Worm (Caenorhabditis elegans): ENCODE results near the gene dml-1.

Gene dml-1

ce11 chrIV:2853164-2853563, 33.6 kb upstream of the dml-1 start, which contains the start of gene Y54G2A.49:
TSS of gene Y54G2A.49 (minus strand) at chrIV:2853264.
- TF ChIP-seq ztf-4 (tag; optimal IDR thresholded peaks at IDR 0.05) (no peak), lin-15B (tag; optimal IDR thresholded peaks at IDR 0.05) (no peak), fkh-2 (tag; optimal IDR thresholded peaks at IDR 0.05) (no peak), nhr-23 (tag; optimal IDR thresholded peaks at IDR 0.05) (no peak), unc-39 (tag; optimal IDR thresholded peaks at IDR 0.05) (no peak), fkh-10 (GFP tag; optimal IDR thresholded peaks at IDR 0.05) (no peak), ZK546.5 (tag; optimal IDR thresholded peaks at IDR 0.05) (no peak), nhr-67 (tag; optimal IDR thresholded peaks at IDR 0.05) (no peak), snpc-4 (tag; optimal IDR thresholded peaks at IDR 0.05) (no peak)

DNA sequence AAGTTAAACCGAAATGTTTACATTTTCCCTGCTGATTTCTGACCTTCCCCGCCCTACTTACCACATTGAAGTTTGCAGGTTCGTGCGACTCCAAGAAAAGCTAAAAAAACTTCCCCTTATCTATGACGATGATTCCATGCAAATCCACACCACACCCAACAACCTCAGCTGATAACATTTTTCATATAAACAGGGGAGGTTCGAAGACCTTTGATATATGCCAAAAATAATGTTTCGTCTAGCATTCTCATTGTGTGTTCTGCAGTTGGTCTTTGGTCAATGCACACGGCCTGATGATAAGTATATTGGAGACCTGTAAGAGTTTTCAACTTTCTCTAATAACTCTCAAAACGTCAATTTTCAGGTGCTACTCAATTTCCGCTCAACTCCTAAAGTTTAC, 32.6 kb upstream of the dml-1 start:
- no peak for TF ChIP-seq snpc-4 (tag; optimal IDR thresholded peaks at IDR 0.05)
- TF ChIP-seq eor-1 (tag; optimal IDR thresholded peaks at IDR 0.05): no peak
- peak; percentile 67 for TF ChIP-seq pqm-1 (tag; optimal IDR thresholded peaks at IDR 0.05)
- TF ChIP-seq elt-2 (tag; optimal IDR thresholded peaks at IDR 0.05): peak; percentile 83
- no peak for TF ChIP-seq egl-5 (tag; optimal IDR thresholded peaks at IDR 0.05)
- TF ChIP-seq ceh-9 (tag; optimal IDR thresholded peaks at IDR 0.05): no peak
- no peak for TF ChIP-seq aly-2 (tag; optimal IDR thresholded peaks at IDR 0.05)
- TF ChIP-seq nhr-11 (tag; optimal IDR thresholded peaks at IDR 0.05): no peak
- TF ChIP-seq elt-3 (tag; optimal IDR thresholded peaks at IDR 0.05): no peak

DNA sequence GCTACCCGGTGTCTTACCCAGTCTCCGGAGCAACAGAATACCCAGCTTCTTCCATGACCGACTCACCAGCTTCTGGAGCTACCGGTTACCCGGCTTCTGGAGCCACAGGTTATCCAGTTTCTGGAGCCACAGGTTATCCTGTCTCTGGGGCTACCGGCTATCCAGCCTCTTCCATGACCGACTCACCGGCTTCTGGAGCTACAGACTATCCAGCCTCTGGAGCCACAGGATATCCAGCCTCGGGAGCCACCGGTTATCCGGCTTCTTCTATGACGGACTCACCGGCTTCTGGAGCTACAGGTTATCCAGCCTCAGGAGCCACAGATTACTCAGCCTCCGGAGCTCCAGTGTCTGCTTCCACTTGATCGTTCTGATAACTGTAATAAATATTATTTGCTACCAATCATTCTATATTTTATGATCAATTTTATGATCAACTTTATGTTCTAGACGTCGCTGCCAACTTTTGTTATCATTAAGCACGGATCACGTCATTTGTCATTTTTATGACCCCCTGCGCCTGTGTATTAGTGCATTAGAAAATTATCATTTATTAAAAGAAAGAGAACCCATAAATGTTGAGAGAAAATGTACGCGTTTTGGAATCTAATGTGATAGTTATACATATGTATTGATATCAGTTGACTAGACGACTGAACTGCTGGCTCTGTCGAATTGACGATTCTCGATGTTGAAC, 31.6 kb upstream of the dml-1 start:
- TF ChIP-seq jun-1 (tag; optimal IDR thresholded peaks at IDR 0.05) (peak; percentile 12), elt-2 (tag; optimal IDR thresholded peaks at IDR 0.05) (peak; percentile 93), egl-27 (tag; optimal IDR thresholded peaks at IDR 0.05) (no peak), nhr-12 (tag; optimal IDR thresholded peaks at IDR 0.05) (no peak), ztf-4 (tag; optimal IDR thresholded peaks at IDR 0.05) (no peak), ceh-82 (tag; optimal IDR thresholded peaks at IDR 0.05) (no peak), pqm-1 (tag; optimal IDR thresholded peaks at IDR 0.05) (peak; percentile 95)

DNA sequence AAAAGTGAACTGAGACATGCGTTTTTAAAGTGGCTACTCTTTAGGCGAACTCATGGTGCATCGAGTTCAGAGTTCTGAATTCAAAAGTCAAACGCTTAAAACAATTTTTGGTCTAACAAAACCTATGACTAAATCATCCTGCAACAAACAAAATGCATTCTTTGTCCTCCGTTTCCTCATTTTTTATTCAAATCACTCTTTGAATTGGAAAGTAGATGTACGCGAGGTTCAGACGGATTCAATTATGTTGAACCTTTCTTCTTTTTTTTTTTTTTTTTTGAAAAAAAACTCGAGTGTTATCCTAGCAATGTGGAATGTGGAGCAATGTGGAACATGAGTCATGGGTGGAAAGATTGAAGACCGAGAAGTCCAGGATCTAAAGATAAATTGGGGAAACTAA, 28.0 kb upstream of the dml-1 start:
- TF ChIP-seq fkh-10 (GFP tag; optimal IDR thresholded peaks at IDR 0.05) (peak; percentile 83), nhr-23 (tag; optimal IDR thresholded peaks at IDR 0.05) (no peak)

DNA sequence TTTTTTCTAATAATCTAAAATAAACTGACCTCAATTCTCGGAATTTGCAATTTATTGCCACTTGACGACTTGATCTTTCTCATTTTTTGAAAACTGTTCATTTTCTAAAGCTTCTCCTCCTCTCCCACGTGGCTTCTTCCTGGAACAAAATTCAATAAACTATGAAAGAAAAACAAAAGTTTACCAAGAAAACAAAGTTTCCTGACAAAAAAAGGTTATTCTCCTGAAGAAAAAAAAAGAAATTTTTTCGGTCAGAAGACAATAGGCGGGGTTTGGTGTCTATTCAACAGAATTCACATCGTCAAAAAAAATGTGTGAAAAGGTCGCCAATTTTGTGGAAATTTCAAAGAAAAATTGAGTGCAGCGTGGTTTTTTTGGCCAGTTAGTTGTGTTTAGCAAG, 22.0 kb upstream of the dml-1 start, which contains the start of gene Y54G2A.16:
Gene Y54G2A.16 (minus strand): TSS at position 101 of the 400 bp plus-strand sequence.
- TF ChIP-seq nhr-77 (tag; optimal IDR thresholded peaks at IDR 0.05) (no peak), zag-1 (tag; optimal IDR thresholded peaks at IDR 0.05) (no peak), daf-12 (tag; optimal IDR thresholded peaks at IDR 0.05) (no peak), fkh-10 (GFP tag; optimal IDR thresholded peaks at IDR 0.05) (no peak), ceh-16 (tag; optimal IDR thresholded peaks at IDR 0.05) (no peak)

ce11 chrIV:2885260-2885659, 1.5 kb upstream of the dml-1 start:
- TF ChIP-seq eor-1 (tag; optimal IDR thresholded peaks at IDR 0.05) (no peak), nfya-1 (tag; optimal IDR thresholded peaks at IDR 0.05; ENCODE audit: insufficient read depth) (peak; percentile 37)

DNA sequence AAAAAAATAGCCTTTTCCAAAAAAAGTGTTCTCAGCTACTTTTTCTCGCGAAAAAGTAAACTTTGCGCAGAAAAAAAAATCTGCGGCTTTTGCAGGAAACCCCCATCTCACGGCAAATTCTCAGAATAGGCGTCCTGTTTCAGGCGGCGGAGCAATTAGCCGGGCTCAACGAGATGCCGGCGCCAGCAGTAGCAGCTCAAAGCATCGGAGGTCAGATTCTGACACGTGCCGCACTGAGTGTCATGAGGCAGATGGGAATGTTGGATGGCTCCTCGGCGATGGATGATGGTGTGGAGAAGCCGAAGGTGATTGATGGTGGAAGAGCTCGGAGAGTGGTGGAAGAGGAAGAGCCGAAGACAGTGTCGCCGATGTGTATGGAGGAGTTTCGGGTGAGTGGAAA, 490 bp downstream of the dml-1 start:
- TF ChIP-seq daf-12 (tag; optimal IDR thresholded peaks at IDR 0.05): no peak

DNA sequence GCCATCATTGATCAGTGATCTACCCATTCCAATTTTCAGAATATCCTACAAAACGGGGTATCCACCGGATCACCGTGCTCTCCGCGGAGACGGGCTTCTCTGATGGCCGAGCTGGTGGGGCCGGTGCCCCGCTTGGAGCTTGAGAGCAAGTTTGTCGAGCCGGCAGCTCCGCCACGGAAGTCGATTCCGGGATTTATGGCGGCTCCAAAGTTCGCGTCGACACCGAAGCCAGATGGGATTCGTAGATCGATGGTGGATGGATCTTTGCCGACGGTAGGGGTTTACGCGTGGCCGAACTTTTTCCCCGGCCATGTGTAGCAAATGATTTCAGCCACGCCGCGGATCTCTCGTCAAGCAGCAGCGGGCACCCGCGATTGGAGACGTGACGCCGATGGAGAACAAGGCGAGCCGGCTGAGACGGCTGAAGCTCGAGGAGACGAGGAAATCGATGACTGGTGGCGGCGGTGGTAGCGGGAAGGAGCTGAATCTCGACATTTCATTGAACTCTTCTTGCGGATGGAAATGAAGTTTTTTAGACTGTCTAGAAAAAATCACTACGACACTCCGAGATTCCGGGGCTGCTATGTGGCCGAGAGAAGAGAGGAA, 1.8 kb downstream of the dml-1 start:
- no peak for TF ChIP-seq lin-15B (tag; optimal IDR thresholded peaks at IDR 0.05)
- no peak for TF ChIP-seq ZK546.5 (tag; optimal IDR thresholded peaks at IDR 0.05)
- TF ChIP-seq elt-3 (tag; optimal IDR thresholded peaks at IDR 0.05): no peak
- no peak for TF ChIP-seq lsy-12 (tag; optimal IDR thresholded peaks at IDR 0.05)
- TF ChIP-seq unc-62 (GFP tag; optimal IDR thresholded peaks at IDR 0.05): no peak
- no peak for TF ChIP-seq nhr-12 (tag; optimal IDR thresholded peaks at IDR 0.05)
- TF ChIP-seq lin-39 (tag; optimal IDR thresholded peaks at IDR 0.05): no peak
- no peak for TF ChIP-seq tbx-2 (tag; optimal IDR thresholded peaks at IDR 0.05)
- TF ChIP-seq skn-1 (tag; optimal IDR thresholded peaks at IDR 0.05): no peak
- TF ChIP-seq nfya-1 (tag; optimal IDR thresholded peaks at IDR 0.05; ENCODE audit: insufficient read depth): no peak
- TF ChIP-seq sea-2 (GFP tag; optimal IDR thresholded peaks at IDR 0.05): no peak
- no peak for TF ChIP-seq ama-1 (optimal IDR thresholded peaks at IDR 0.05)
- TF ChIP-seq unc-39 (tag; optimal IDR thresholded peaks at IDR 0.05): no peak
- no peak for TF ChIP-seq egl-27 (tag; optimal IDR thresholded peaks at IDR 0.05)
- TF ChIP-seq hmg-11 (tag; optimal IDR thresholded peaks at IDR 0.05): no peak
